Fruit fly (Drosophila melanogaster): ENCODE measurements around the gene Tollo.

Gene Tollo

DNA sequence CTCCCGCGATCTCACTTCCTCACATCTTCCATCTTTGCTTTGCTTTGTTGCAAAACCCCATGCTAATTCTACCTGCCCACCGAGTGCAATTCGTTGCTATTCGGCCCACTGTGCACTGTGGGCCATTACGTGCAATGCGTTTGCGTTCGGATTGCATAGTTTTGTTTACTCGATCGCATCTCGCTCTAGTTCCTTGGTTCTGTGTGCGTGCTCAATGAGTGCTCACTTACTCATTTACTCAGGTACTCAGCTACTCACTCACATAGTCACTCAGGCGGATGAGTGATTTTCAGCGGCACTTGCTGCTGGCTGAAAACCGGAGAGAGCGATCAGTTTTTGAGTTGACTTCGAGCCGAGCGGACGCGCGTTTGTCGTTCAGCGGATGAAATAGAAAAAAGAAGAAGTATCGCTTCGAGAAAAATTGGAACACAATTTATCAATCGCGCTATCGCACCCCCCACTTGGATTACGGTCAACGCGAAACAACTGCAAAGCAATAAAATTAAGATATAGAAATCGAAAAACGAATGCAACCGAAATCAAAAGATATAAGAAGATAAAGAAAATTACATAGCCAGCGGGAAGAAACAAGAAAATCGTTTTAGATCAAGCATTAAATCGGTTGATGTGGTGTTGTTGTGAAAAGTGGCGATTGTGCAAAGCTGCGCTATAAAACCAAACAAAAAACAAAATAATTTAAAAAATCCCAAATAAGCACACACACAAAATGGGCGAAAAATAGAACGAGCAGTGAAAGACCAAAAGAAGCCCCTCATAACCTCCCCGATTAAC, at the start of gene Tollo:
Tollo (plus strand) TSS at position 331 of the 792 bp plus-strand sequence.
- TF ChIP-seq CTCF (optimal IDR thresholded peaks at IDR 0.05) (no peak), CG8478 (optimal IDR thresholded peaks at IDR 0.05) (no peak)

DNA sequence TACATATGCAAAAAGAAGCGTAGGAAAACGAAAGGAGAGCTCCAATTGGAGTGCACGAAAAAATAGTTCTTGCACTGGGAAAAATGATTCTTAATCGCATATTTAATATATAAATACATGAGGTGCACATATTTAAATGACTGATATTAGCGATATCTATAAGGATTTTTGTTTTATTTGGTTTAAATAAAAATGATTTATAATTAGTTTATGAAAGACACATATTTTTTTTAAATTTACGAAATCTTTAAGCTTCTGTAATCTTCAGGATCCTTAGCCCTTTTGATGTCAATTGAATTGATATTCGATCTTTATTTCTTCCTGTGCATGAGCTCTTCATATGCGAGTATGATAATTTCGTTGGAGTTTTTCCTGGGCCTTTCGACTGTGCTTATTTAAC, 47.6 kb upstream of the Tollo start:
- TF ChIP-seq CG8478 (optimal IDR thresholded peaks at IDR 0.05) (no peak), CTCF (optimal IDR thresholded peaks at IDR 0.05) (no peak)

DNA sequence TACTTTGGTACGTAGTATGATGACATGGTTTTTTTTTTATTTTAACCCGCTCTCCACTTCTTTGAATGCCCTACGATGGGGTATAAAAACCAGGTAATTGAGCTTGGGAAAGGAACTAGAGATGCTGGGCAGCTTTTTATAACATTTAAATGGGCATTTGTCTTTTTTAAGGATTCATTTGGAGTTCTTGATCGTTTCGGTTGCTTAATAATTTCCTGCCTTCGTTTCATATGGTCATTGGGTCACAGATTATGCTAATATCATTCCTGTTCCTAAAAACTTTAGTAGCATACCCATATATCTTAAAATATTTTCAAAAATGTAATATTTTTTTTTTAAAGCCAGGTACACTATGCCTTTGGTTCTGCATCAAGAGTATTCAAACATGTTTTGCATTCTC, 46.7 kb upstream of the Tollo start:
- TF ChIP-seq CTCF (optimal IDR thresholded peaks at IDR 0.05) (no peak), CG8478 (optimal IDR thresholded peaks at IDR 0.05) (no peak)

- TF ChIP-seq CTCF (optimal IDR thresholded peaks at IDR 0.05) (no peak), CG8478 (optimal IDR thresholded peaks at IDR 0.05) (no peak)
Observed at dm6 chr3L:15189707-15190106, 45.7 kb upstream of the Tollo start.

DNA sequence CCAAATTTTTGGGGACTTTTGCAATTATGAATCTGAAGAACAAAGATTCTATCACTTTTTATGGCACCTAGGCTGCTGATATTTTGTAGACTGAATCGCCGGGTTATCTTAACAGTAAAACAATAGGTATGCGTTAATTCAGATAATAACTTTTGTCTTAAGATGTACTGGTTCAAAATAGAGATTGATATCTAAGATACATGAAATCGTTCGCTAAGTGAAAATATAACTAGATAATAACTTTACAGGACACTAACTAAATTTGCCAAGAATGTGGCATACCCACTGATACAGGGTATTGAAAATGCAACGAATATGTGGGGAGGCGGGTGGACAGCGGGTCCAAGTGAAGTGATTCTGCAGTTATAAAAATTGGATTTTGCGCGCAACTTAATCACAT, 43.2 kb upstream of the Tollo start:
- TF ChIP-seq CG8478 (optimal IDR thresholded peaks at IDR 0.05) (no peak), CTCF (optimal IDR thresholded peaks at IDR 0.05) (no peak)

- TF ChIP-seq CG8478 (optimal IDR thresholded peaks at IDR 0.05) (no peak), CTCF (optimal IDR thresholded peaks at IDR 0.05) (no peak)
Observed at dm6 chr3L:15195548-15195947, 39.9 kb upstream of the Tollo start.

dm6 chr3L:15196189-15196588, 39.2 kb upstream of the Tollo start:
- TF ChIP-seq CTCF (optimal IDR thresholded peaks at IDR 0.05) (no peak), CG8478 (optimal IDR thresholded peaks at IDR 0.05) (no peak)

DNA sequence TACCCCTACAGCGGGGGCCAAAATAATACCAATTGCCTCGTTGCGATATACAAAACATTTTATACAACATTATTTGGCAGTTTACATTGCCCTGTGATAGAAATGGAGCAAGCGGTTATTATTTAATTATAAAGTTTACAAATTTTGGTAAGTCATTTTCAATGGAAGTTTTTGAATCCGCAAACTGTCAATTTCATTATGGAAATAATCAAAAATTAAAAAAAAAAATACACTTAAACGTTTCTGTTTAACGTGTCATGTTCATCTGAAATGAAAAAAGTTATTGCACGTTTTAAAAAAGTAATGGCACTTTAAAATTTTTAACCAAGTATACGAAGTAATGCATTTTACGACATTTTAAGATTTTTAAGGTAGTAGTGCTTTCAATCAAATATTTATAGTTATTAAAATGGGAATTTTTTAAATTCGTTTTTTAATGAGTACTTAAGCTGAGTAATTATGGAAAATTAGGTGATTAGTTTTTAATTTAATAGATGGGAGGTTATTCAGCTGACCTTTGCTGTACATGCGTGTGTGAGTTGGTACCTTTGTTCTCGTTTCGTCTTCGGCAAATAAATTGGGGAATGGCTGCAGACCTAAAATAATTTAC, 38.6 kb upstream of the Tollo start:
- no peak for TF ChIP-seq CG8478 (optimal IDR thresholded peaks at IDR 0.05)
- TF ChIP-seq CTCF (optimal IDR thresholded peaks at IDR 0.05) = no peak

DNA sequence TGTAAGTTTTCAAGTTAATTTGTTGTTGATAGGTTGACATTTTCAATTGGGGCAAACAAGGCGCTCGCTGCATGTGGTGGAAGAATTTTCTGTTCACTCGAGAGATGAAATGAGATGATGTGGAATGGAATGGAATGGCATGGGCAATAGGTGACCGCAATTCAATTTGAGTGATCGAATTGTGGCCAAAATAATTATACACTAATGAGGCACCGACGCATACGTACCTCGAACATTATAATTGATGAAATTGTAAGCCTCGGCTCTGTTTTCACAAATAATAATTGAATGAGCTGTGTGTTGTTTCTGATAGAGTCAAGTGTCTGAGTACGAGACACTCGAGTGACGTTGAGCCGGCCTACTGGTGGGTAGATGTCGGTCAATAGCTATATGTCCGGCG, 37.4 kb upstream of the Tollo start:
- TF ChIP-seq CTCF (optimal IDR thresholded peaks at IDR 0.05) = no peak
- TF ChIP-seq CG8478 (optimal IDR thresholded peaks at IDR 0.05) = no peak

DNA sequence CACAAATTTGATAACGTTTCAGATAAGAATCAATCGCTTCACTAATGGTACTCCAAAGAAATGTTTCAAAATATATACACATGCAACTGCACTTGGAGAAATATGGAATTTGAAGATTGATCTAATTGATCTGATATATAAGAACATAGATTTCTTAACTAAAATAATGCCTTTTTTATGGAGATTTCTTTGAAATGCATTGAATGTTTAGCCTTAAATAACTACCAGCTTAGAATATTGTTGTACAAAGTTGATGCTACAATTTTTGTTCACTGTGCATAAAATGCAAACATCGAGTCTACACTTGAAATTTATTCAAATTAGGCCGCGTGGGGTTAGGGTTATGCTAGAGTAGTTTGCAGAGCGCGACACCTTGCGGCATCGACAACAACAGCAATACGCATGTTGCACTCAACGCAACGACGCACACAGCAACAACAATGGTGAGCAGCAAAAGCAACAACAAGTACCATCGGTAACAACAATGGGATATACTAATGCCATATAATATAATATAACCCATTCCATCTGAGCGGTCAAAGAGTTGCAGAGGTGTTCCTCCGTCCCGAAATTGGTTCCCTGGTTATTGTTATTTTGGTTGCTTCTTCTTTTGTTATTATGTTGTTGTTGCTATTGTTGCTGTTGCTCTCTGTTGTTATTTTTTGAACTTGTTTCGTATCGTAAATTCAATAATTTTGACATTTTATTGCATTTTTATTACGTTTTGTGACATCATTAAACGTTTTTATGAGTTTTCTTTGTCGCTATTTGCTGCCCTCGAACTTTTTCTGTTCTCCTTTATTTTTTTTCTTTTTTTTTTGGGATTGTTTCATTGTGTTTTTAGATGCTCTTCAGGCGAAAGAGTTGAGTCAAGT, 36.0 kb upstream of the Tollo start:
- TF ChIP-seq CTCF (optimal IDR thresholded peaks at IDR 0.05) = no peak
- TF ChIP-seq CG8478 (optimal IDR thresholded peaks at IDR 0.05) = no peak

dm6 chr3L:15200280-15200987, 35.0 kb upstream of the Tollo start:
- no peak for TF ChIP-seq CTCF (optimal IDR thresholded peaks at IDR 0.05)
- TF ChIP-seq CG8478 (optimal IDR thresholded peaks at IDR 0.05) = no peak

DNA sequence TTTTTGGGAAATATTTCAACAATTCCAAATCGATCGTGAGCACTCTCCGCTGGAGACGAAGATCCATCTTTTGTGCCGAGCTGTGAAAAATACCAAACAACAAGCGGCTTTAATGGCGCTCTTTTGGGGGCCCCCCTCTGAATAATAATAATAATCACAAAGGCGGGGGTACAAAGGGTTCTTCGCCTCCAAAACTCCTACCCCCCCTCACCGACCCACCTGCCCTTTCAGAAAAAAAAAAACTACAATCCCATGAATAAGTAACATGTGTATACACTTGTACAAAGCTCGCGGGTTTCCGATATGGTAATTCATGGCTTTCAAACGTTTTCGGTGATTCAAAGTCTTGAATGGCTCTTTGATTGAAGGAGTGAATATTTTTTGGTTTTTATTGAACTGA, 34.1 kb upstream of the Tollo start:
- TF ChIP-seq CG8478 (optimal IDR thresholded peaks at IDR 0.05) (no peak), CTCF (optimal IDR thresholded peaks at IDR 0.05) (no peak)

- TF ChIP-seq CG8478 (optimal IDR thresholded peaks at IDR 0.05) (no peak), CTCF (optimal IDR thresholded peaks at IDR 0.05) (no peak)
Observed at dm6 chr3L:15203097-15203496, 32.3 kb upstream of the Tollo start.

DNA sequence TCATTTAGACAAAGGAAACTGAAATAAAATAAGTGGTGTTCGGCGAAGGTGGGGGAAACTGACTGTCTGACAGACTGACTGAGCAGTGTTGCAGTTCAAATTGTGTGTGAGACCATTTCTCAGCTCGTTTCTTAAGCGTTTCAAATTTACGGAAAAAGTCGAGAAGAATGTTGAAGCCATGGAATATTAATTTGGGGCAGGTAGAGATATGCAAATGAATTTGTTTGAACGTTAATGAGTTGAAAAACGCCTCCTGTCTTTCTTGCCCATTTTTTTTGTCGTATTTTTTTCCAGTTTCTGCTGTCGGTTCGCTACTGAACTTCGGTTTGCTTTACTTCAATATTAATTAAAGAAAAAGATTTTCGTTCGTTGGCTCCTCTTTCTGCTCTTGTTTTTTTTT, 31.8 kb upstream of the Tollo start:
- no peak for TF ChIP-seq CTCF (optimal IDR thresholded peaks at IDR 0.05)
- no peak for TF ChIP-seq CG8478 (optimal IDR thresholded peaks at IDR 0.05)

- no peak for TF ChIP-seq CG8478 (optimal IDR thresholded peaks at IDR 0.05)
- TF ChIP-seq CTCF (optimal IDR thresholded peaks at IDR 0.05) = no peak
Observed at dm6 chr3L:15206058-15206457, 29.4 kb upstream of the Tollo start.
